Fruit fly (Drosophila melanogaster): ENCODE results near the gene CG31091.

The CG31091 gene

DNA sequence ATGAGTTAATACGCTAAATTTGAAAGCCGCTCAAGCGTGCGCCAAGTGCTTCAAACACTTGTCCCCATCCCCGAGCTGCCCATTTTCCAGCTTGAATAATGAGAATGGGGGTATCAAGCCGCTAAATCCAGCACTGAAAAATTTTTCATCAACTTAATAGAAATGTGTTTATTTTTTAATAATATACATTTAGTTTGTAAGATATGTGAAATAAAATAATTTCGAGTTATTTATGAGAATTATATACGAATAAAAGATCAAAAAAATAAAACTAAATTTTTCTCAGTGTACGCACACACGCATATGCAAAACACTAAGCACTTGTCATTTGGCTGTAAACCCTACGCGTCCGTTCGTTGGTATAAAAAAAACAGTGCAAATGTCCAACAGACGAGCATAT is 44.9 kb upstream of the CG31091 start (continued):
- TF ChIP-seq CG12391 (tag; optimal IDR thresholded peaks at IDR 0.05), result peak; percentile 3
- TF ChIP-seq lab (GFP tag; optimal IDR thresholded peaks at IDR 0.05), result peak; percentile 55
- peak; percentile 53 for TF ChIP-seq CG11504 (tag; optimal IDR thresholded peaks at IDR 0.05)
- peak; percentile 18 for TF ChIP-seq CG13424 (tag; optimal IDR thresholded peaks at IDR 0.05)
- no peak for TF ChIP-seq hkb (optimal IDR thresholded peaks at IDR 0.05)
- peak; percentile 51; the same call in 1 of the 2 replicates for TF ChIP-seq hkb (GFP tag; IDR thresholded peaks at IDR 0.05)
- 0 out of 2 replicates have a peak, but pooled peaks have one; percentile 7 for TF ChIP-seq danr (GFP tag; IDR thresholded peaks at IDR 0.05)
- TF ChIP-seq CG6854 (GFP tag; optimal IDR thresholded peaks at IDR 0.05), result peak; percentile 23
- peak; percentile 24 for TF ChIP-seq CG13296 (GFP tag; optimal IDR thresholded peaks at IDR 0.05)
- TF ChIP-seq CG3281 (GFP tag; optimal IDR thresholded peaks at IDR 0.05), result peak; percentile 53
- 0 out of 2 replicates have a peak, but pooled peaks have one; percentile 12 for TF ChIP-seq CG9215 (GFP tag; IDR thresholded peaks at IDR 0.05)
- TF ChIP-seq cwo (GFP tag; optimal IDR thresholded peaks at IDR 0.05), result peak; percentile 25
- TF ChIP-seq CG17328 (GFP tag; IDR thresholded peaks at IDR 0.05), result 0 out of 2 replicates have a peak, but pooled peaks have one; percentile 18
- peak; percentile 46; the same call in 1 of the 2 replicates for TF ChIP-seq Ada2b (GFP tag; IDR thresholded peaks at IDR 0.05)
- TF ChIP-seq dmrt99B (tag; optimal IDR thresholded peaks at IDR 0.05), result peak; percentile 35
- TF ChIP-seq h (optimal IDR thresholded peaks at IDR 0.05), result no peak
- peak; percentile 28 for TF ChIP-seq CG15269 (tag; optimal IDR thresholded peaks at IDR 0.05)
- no peak for TF ChIP-seq ham (GFP tag; IDR thresholded peaks at IDR 0.05)
- no peak for TF ChIP-seq CG4328 (GFP tag; optimal IDR thresholded peaks at IDR 0.05)
- peak; percentile 58; the same call in 1 of the 3 replicates for TF ChIP-seq Dbx (GFP tag; IDR thresholded peaks at IDR 0.05)
- peak; percentile 20 for TF ChIP-seq BtbVII (GFP tag; optimal IDR thresholded peaks at IDR 0.05)
- 0 out of 2 replicates have a peak, but pooled peaks have one; percentile 31 for TF ChIP-seq lmd (GFP tag; IDR thresholded peaks at IDR 0.05)
- TF ChIP-seq hbn (GFP tag; IDR thresholded peaks at IDR 0.05; ENCODE audit: partially characterized antibody), result no peak
- TF ChIP-seq abd-A (tag; optimal IDR thresholded peaks at IDR 0.05), result peak; percentile 55
- no peak for TF ChIP-seq odd (GFP tag; optimal IDR thresholded peaks at IDR 0.05)
- peak; percentile 34 for TF ChIP-seq CG7556 (GFP tag; optimal IDR thresholded peaks at IDR 0.05)
- peak; percentile 65 for TF ChIP-seq Fer1 (GFP tag; optimal IDR thresholded peaks at IDR 0.05)
- peak; percentile 19 for TF ChIP-seq Meics (GFP tag; optimal IDR thresholded peaks at IDR 0.05)
- TF ChIP-seq gem (tag; optimal IDR thresholded peaks at IDR 0.05), result peak; percentile 46
- no peak for TF ChIP-seq CG15479 (GFP tag; optimal IDR thresholded peaks at IDR 0.05)
- no peak for TF ChIP-seq HLHmδ (GFP tag; optimal IDR thresholded peaks at IDR 0.05)
- TF ChIP-seq CG9727 (GFP tag; optimal IDR thresholded peaks at IDR 0.05), result peak; percentile 11

DNA sequence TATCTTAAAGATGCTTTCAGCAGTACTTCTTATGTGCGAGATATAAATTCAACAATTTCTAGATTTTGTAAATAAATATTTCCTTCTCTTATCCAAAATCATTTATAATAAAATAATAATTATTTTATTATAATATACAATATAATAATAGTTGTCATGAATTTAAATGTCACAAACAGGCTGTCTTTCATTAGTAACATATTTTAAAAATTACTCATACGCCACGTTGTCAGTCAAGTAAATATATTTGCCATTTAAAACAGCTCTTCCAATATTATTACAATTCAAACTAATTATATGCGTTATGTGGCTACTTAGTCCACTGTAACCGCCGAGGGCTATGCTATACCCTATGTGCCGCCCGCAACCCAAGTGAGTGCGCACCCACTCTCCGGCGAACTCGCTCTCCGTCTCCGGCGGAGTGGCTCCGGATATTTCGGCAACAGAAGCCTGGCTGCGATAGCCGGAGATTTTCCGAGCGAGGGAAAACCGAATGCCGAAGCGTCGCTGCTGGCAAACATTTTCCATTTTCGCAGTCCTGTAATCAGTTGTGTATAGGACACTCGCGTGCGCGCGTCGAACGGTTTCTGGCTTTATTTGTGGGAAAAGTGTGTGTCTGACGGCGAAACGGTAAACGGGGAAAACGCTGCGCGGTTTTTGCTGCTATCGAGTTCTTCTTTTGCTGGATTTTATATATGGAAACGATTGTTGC is 44.0 kb upstream of the CG31091 start, which contains the start of gene CG5890:
Gene CG5890 (plus strand): TSS at position 561 of the 712 bp plus-strand sequence.
- TF ChIP-seq CG7963 (GFP tag; IDR thresholded peaks at IDR 0.05; ENCODE audit: partially characterized antibody) (no peak), CG8388 (GFP tag; optimal IDR thresholded peaks at IDR 0.05) (no peak), Nf-YC (tag; optimal IDR thresholded peaks at IDR 0.05) (no peak), CG4328 (GFP tag; optimal IDR thresholded peaks at IDR 0.05) (peak; percentile 8), CG4730 (GFP tag; IDR thresholded peaks at IDR 0.05) (no peak), da (GFP tag; optimal IDR thresholded peaks at IDR 0.05) (no peak), ATbp (GFP tag; optimal IDR thresholded peaks at IDR 0.05) (no peak), E2f2 (GFP tag; IDR thresholded peaks at IDR 0.05) (no peak), CG30403 (GFP tag; optimal IDR thresholded peaks at IDR 0.05) (no peak), scrt (GFP tag; optimal IDR thresholded peaks at IDR 0.05) (peak; percentile 12), CG4404 (GFP tag; IDR thresholded peaks at IDR 0.05) (no peak), Doc3 (GFP tag; IDR thresholded peaks at IDR 0.05; ENCODE audit: partially characterized antibody) (no peak), CG3281 (GFP tag; optimal IDR thresholded peaks at IDR 0.05) (peak; percentile 71), CG1603 (tag; optimal IDR thresholded peaks at IDR 0.05) (no peak), CG18599 (GFP tag; optimal IDR thresholded peaks at IDR 0.05) (peak; percentile 67), Mrtf (GFP tag; IDR thresholded peaks at IDR 0.05) (0 out of 3 replicates have a peak, but pooled peaks have one; percentile 8), Deaf1 (tag; optimal IDR thresholded peaks at IDR 0.05) (peak; percentile 94), Hmr (GFP tag; optimal IDR thresholded peaks at IDR 0.05) (peak; percentile 62), chm (GFP tag; IDR thresholded peaks at IDR 0.05) (no peak), CG9817 (tag; optimal IDR thresholded peaks at IDR 0.05) (peak; percentile 8)
